Fruit fly (Drosophila melanogaster): ENCODE results near the gene Qsox4.

The Qsox4 gene

DNA sequence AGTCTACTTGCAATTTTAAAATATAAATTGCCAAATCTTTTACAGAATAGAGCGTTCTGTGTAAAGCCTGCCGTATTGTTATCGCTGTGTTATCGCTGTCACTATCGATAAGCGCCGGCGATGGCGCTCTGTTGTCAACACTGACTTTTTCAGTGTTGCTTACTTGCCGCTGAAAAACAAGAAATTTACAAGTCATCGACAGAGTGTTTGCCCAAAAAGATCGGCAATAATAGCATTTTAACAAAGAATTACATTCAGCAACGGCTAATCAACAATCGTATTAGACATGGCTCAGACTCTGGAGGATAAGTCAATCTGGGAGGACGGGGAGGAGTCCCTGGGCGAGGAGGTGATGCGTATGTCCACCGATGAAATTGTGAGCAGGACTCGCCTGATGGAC lies 50.2 kb downstream of the Qsox4 start, which contains the start of the genes RanBP3 and Rpt5:
Gene RanBP3 (minus strand): TSS at position 107 of the 400 bp plus-strand sequence.
Gene Rpt5 (plus strand): TSS at position 149 of the 400 bp plus-strand sequence.
- TF ChIP-seq CG15696 (tag; optimal IDR thresholded peaks at IDR 0.05): no peak
- TF ChIP-seq CG8281 (tag; optimal IDR thresholded peaks at IDR 0.05): no peak
- peak; percentile 63 for TF ChIP-seq maf-S (GFP tag; optimal IDR thresholded peaks at IDR 0.05)
- no peak for TF ChIP-seq CG31365 (tag; optimal IDR thresholded peaks at IDR 0.05)
- TF ChIP-seq CG15601 (tag; optimal IDR thresholded peaks at IDR 0.05): no peak
- TF ChIP-seq en (GFP tag; optimal IDR thresholded peaks at IDR 0.05): no peak
- TF ChIP-seq Neu2 (GFP tag; optimal IDR thresholded peaks at IDR 0.05; ENCODE audit: borderline replicate concordance): peak; percentile 33
- TF ChIP-seq CG15514 (GFP tag; optimal IDR thresholded peaks at IDR 0.05): peak; percentile 71
- TF ChIP-seq Dp (GFP tag; optimal IDR thresholded peaks at IDR 0.05): peak; percentile 55
- peak in 1 of 3 experiments; percentile 2 for TF ChIP-seq Stat92E (GFP tag; optimal IDR thresholded peaks at IDR 0.05)
- TF ChIP-seq yki (optimal IDR thresholded peaks at IDR 0.05): no peak
- TF ChIP-seq CG10462 (GFP tag; optimal IDR thresholded peaks at IDR 0.05): peak; percentile 0
- TF ChIP-seq Usf (GFP tag; optimal IDR thresholded peaks at IDR 0.05): no peak
- TF ChIP-seq sima (GFP tag; optimal IDR thresholded peaks at IDR 0.05): no peak
- TF ChIP-seq dm (GFP tag; optimal IDR thresholded peaks at IDR 0.05): peak; percentile 58
- TF ChIP-seq zfh1 (GFP tag; IDR thresholded peaks at IDR 0.05): peak; percentile 38; the same call in 1 of the 3 replicates
- TF ChIP-seq CHES-1-like (GFP tag; optimal IDR thresholded peaks at IDR 0.05): peak; percentile 86
- TF ChIP-seq cwo (GFP tag; optimal IDR thresholded peaks at IDR 0.05): no peak
- TF ChIP-seq CG9932 (GFP tag; IDR thresholded peaks at IDR 0.05): peak; percentile 83
- peak; percentile 78 for TF ChIP-seq lbe (GFP tag; optimal IDR thresholded peaks at IDR 0.05)
- TF ChIP-seq CG2712 (tag; optimal IDR thresholded peaks at IDR 0.05): peak; percentile 31
- no peak for TF ChIP-seq Spps (tag; optimal IDR thresholded peaks at IDR 0.05)
- no peak for TF ChIP-seq rib (GFP tag; IDR thresholded peaks at IDR 0.05)
- TF ChIP-seq bowl (GFP tag; IDR thresholded peaks at IDR 0.05): no peak
- TF ChIP-seq CG16863 (GFP tag; optimal IDR thresholded peaks at IDR 0.05): no peak
- TF ChIP-seq CG10979 (tag; optimal IDR thresholded peaks at IDR 0.05): peak; percentile 32
- TF ChIP-seq phol (tag; optimal IDR thresholded peaks at IDR 0.05): peak; percentile 61
- no peak for TF ChIP-seq HLH3B (GFP tag; IDR thresholded peaks at IDR 0.05)
- TF ChIP-seq HmgZ (tag; optimal IDR thresholded peaks at IDR 0.05): peak; percentile 89
- TF ChIP-seq fd102C (GFP tag; optimal IDR thresholded peaks at IDR 0.05): no peak
- TF ChIP-seq Xbp1 (GFP tag; optimal IDR thresholded peaks at IDR 0.05): peak; percentile 55
- TF ChIP-seq fd3F (GFP tag; optimal IDR thresholded peaks at IDR 0.05): no peak
- TF ChIP-seq CG3726 (GFP tag; IDR thresholded peaks at IDR 0.05): no peak
- TF ChIP-seq Nf-YC (tag; optimal IDR thresholded peaks at IDR 0.05): no peak
- no peak for TF ChIP-seq CG17361 (GFP tag; IDR thresholded peaks at IDR 0.05)
- TF ChIP-seq nerfin-2 (GFP tag; IDR thresholded peaks at IDR 0.05; ENCODE audit: partially characterized antibody): peak; percentile 75
- no peak for TF ChIP-seq Sry-β (GFP tag; optimal IDR thresholded peaks at IDR 0.05)
- peak; percentile 59 for TF ChIP-seq CG9609 (GFP tag; optimal IDR thresholded peaks at IDR 0.05)
- peak in 1 of 2 experiments; percentile 56 for TF ChIP-seq Hr51 (GFP tag; optimal IDR thresholded peaks at IDR 0.05)
- peak; percentile 80 for TF ChIP-seq hbn (GFP tag; IDR thresholded peaks at IDR 0.05; ENCODE audit: partially characterized antibody)
- peak; percentile 92 for TF ChIP-seq bbx (GFP tag; IDR thresholded peaks at IDR 0.05; ENCODE audit: partially characterized antibody)
- peak; percentile 82 for TF ChIP-seq unc-4 (GFP tag; IDR thresholded peaks at IDR 0.05; ENCODE audit: partially characterized antibody)
- peak; percentile 59 for TF ChIP-seq CG34376 (GFP tag; optimal IDR thresholded peaks at IDR 0.05)
- peak; percentile 75 for TF ChIP-seq pho (GFP tag; optimal IDR thresholded peaks at IDR 0.05)
- no peak for TF ChIP-seq CG17568 (GFP tag; optimal IDR thresholded peaks at IDR 0.05)
- peak; percentile 62 for TF ChIP-seq NfI (GFP tag; optimal IDR thresholded peaks at IDR 0.05)
- no peak for TF ChIP-seq Hr78 (GFP tag; optimal IDR thresholded peaks at IDR 0.05)
- TF ChIP-seq caup (GFP tag; optimal IDR thresholded peaks at IDR 0.05; ENCODE audit: severe bottlenecking): peak; percentile 75
- no peak for TF ChIP-seq z (GFP tag; IDR thresholded peaks at IDR 0.05)
- TF ChIP-seq MBD-R2 (GFP tag; IDR thresholded peaks at IDR 0.05): peak; percentile 95

Measured in whole organism, embryonic.